Fruit fly (Drosophila melanogaster) whole organism, embryonic: Measurements from ENCODE around the gene Nepl13.
A peak's percentile ranks its signal among the peaks of the same experiment; 100 is the strongest.

ENCODE experiments used
- Bteb2 ChIP-seq: fragments of 200-800 bp; sonication (Bioruptor generic); optimal IDR thresholded peaks from 2 replicates; lab custom pipeline; 2016; ENCODE audit warnings: missing biosample characterization, missing genetic modification characterization
- CG10147 ChIP-seq: fragments of 200-800 bp; sonication (Bioruptor generic); optimal IDR thresholded peaks from 2 replicates; lab custom pipeline; 2019; ENCODE audit warnings: missing biosample characterization, mild to moderate bottlenecking, missing genetic modification characterization, moderate library complexity
- CG11085 ChIP-seq: fragments of 200-800 bp; sonication (Bioruptor generic); IDR thresholded peaks from 2 replicates; pipeline ENCODE4 v1.3.6; 2022; ENCODE audit warnings: missing biosample characterization, missing genetic modification characterization
- CG12391 ChIP-seq: fragments of 200-800 bp; sonication (Bioruptor generic); optimal IDR thresholded peaks from 3 replicates; lab custom pipeline; 2018; ENCODE audit warnings: missing biosample characterization, mild to moderate bottlenecking, missing genetic modification characterization, moderate library complexity
- CG12769 ChIP-seq: fragments of 200-800 bp; sonication (Bioruptor generic); optimal IDR thresholded peaks from 2 replicates; lab custom pipeline; 2019; ENCODE audit warnings: missing biosample characterization, mild to moderate bottlenecking, missing genetic modification characterization, moderate library complexity
- CG15269 ChIP-seq: fragments of 200-800 bp; sonication (Bioruptor generic); optimal IDR thresholded peaks from 2 replicates; lab custom pipeline; 2018; ENCODE audit warnings: missing biosample characterization, mild to moderate bottlenecking, missing genetic modification characterization, moderate library complexity
- CG15601 ChIP-seq: fragments of 200-800 bp; sonication (Bioruptor generic); optimal IDR thresholded peaks from 3 replicates; lab custom pipeline; 2019; ENCODE audit warnings: missing biosample characterization, mild to moderate bottlenecking, missing genetic modification characterization, moderate library complexity
- CG16813 ChIP-seq: fragments of 200-800 bp; sonication (Bioruptor generic); IDR thresholded peaks from 3 replicates; pipeline ENCODE4 v1.3.6; 2022; ENCODE audit warnings: missing biosample characterization, missing genetic modification characterization; ENCODE audit not compliant: partially characterized antibody
- CG2889 ChIP-seq: fragments of 200-800 bp; sonication (Bioruptor generic); IDR thresholded peaks from 3 replicates; pipeline ENCODE4 v1.3.6; 2022; ENCODE audit warnings: missing biosample characterization, missing genetic modification characterization
- CG3407 ChIP-seq: fragments of 200-800 bp; sonication (Bioruptor generic); optimal IDR thresholded peaks from 2 replicates; lab custom pipeline; 2018; ENCODE audit warnings: missing biosample characterization, mild to moderate bottlenecking, missing genetic modification characterization
- CG42726 ChIP-seq: fragments of 200-800 bp; sonication (Bioruptor generic); IDR thresholded peaks from 2 replicates; pipeline ENCODE4 v1.3.6; 2022; ENCODE audit warnings: missing biosample characterization, missing genetic modification characterization; ENCODE audit not compliant: partially characterized antibody
- CG4424 ChIP-seq: fragments of 200-800 bp; sonication (Bioruptor generic); optimal IDR thresholded peaks from 3 replicates; lab custom pipeline; 2016; ENCODE audit warnings: missing biosample characterization, missing genetic modification characterization
- CG7357 ChIP-seq: fragments of 200-800 bp; sonication (Bioruptor generic); IDR thresholded peaks from 3 replicates; pipeline ENCODE4 v1.3.6; 2022; ENCODE audit warnings: missing biosample characterization, missing genetic modification characterization
- CG9609 ChIP-seq: fragments of 200-800 bp; sonication (Bioruptor generic); optimal IDR thresholded peaks from 3 replicates; lab custom pipeline; 2016; ENCODE audit warnings: missing biosample characterization, missing genetic modification characterization
- CrebB ChIP-seq: fragments of 200-800 bp; sonication (Bioruptor generic); optimal IDR thresholded peaks from 3 replicates; lab custom pipeline; 2018; ENCODE audit warnings: missing biosample characterization, mild to moderate bottlenecking, missing genetic modification characterization
- E2f1 ChIP-seq: fragments of 200-800 bp; sonication (Bioruptor generic); IDR thresholded peaks from 2 replicates; pipeline ENCODE4 v1.3.6; 2022; ENCODE audit warnings: missing biosample characterization, missing genetic modification characterization
- H15 ChIP-seq: fragments of 200-800 bp; sonication (Bioruptor generic); IDR thresholded peaks from 3 replicates; pipeline ENCODE4 v1.3.6; 2022; ENCODE audit warnings: missing biosample characterization, missing genetic modification characterization
- Hr3 ChIP-seq: fragments of 200-800 bp; sonication (Bioruptor generic); optimal IDR thresholded peaks from 3 replicates; lab custom pipeline; 2016; ENCODE audit warnings: missing biosample characterization, missing genetic modification characterization
- Meics ChIP-seq: fragments of 200-800 bp; sonication (Bioruptor generic); optimal IDR thresholded peaks from 2 replicates; lab custom pipeline; 2017; ENCODE audit warnings: missing biosample characterization, mild to moderate bottlenecking, missing genetic modification characterization
- Mes4 ChIP-seq: fragments of 200-800 bp; sonication (Bioruptor generic); optimal IDR thresholded peaks from 2 replicates; lab custom pipeline; 2016; ENCODE audit warnings: missing biosample characterization, missing genetic modification characterization
- Pdp1 ChIP-seq, 2 experiments: fragments of 200-800 bp; sonication (Bioruptor generic); optimal IDR thresholded peaks; 3 replicates each; lab custom pipeline; 2016; ENCODE audit warnings: missing biosample characterization in 2 of 2, missing genetic modification characterization in 2 of 2, mild to moderate bottlenecking in 1 of 2, moderate library complexity in 1 of 2
- Usf ChIP-seq: fragments of 200-800 bp; sonication (Bioruptor generic); optimal IDR thresholded peaks from 2 replicates; lab custom pipeline; 2017; ENCODE audit warnings: missing genotype, missing biosample characterization, missing genetic modification characterization
- chinmo ChIP-seq: fragments of 200-800 bp; sonication (Bioruptor generic); IDR thresholded peaks from 4 replicates; pipeline ENCODE4 v1.3.6; 2022; ENCODE audit warnings: missing biosample characterization, missing genetic modification characterization; ENCODE audit not compliant: partially characterized antibody
- chn ChIP-seq: fragments of 200-800 bp; sonication (Bioruptor generic); optimal IDR thresholded peaks from 2 replicates; lab custom pipeline; 2016; ENCODE audit warnings: missing biosample characterization, missing genetic modification characterization
- crol ChIP-seq: fragments of 200-800 bp; sonication (Bioruptor generic); IDR thresholded peaks from 2 replicates; pipeline ENCODE4 v1.3.6; 2022; ENCODE audit warnings: missing biosample characterization, missing genetic modification characterization
- cwo ChIP-seq: fragments of 200-800 bp; sonication (Bioruptor generic); optimal IDR thresholded peaks from 3 replicates; lab custom pipeline; 2017; ENCODE audit warnings: missing biosample characterization, missing genetic modification characterization, mild to moderate bottlenecking, moderate library complexity, missing genetic modification reagents
- dan ChIP-seq: fragments of 200-800 bp; sonication (Bioruptor generic); IDR thresholded peaks from 2 replicates; pipeline ENCODE4 v1.3.6; 2022; ENCODE audit warnings: missing biosample characterization, missing genetic modification characterization
- fd102C ChIP-seq: fragments of 200-800 bp; sonication (Bioruptor generic); optimal IDR thresholded peaks from 2 replicates; lab custom pipeline; 2018; ENCODE audit warnings: missing biosample characterization, mild to moderate bottlenecking, missing genetic modification characterization, moderate library complexity
- fru ChIP-seq: fragments of >200 bp; optimal IDR thresholded peaks from 2 replicates; lab custom pipeline; 2017
- gcm2 ChIP-seq: fragments of 200-800 bp; sonication (Bioruptor generic); optimal IDR thresholded peaks from 2 replicates; lab custom pipeline; 2016; ENCODE audit warnings: missing biosample characterization, missing genetic modification characterization
- ind ChIP-seq: fragments of 200-800 bp; sonication (Bioruptor generic); optimal IDR thresholded peaks from 3 replicates; lab custom pipeline; 2016; ENCODE audit warnings: missing biosample characterization, missing genetic modification characterization
- lmd ChIP-seq: fragments of 200-800 bp; sonication (Bioruptor generic); IDR thresholded peaks from 2 replicates; pipeline ENCODE4 v1.3.6; 2022; ENCODE audit warnings: missing biosample characterization, missing genetic modification characterization
- lola ChIP-seq, 3 experiments: fragments of >200 bp in 2 of 3; fragments of 200-800 bp in 1 of 3; sonication (Bioruptor generic) in 1 of 3; optimal IDR thresholded peaks; 2 replicates each; lab custom pipeline; 2017 to 2019; ENCODE audit warnings: missing biosample characterization in 3 of 3, missing genetic modification characterization in 3 of 3, mild to moderate bottlenecking in 1 of 3, moderate library complexity in 1 of 3
- mam ChIP-seq: fragments of 200-800 bp; sonication (Bioruptor generic); optimal IDR thresholded peaks from 3 replicates; lab custom pipeline; 2016; ENCODE audit warnings: missing biosample characterization, missing genetic modification characterization
- mld ChIP-seq: fragments of 200-800 bp; sonication (Bioruptor generic); IDR thresholded peaks from 3 replicates; pipeline ENCODE4 v1.3.6; 2022; ENCODE audit warnings: missing biosample characterization, missing genetic modification characterization; ENCODE audit not compliant: partially characterized antibody
- nerfin-2 ChIP-seq: fragments of 200-800 bp; sonication (Bioruptor generic); IDR thresholded peaks from 2 replicates; pipeline ENCODE4 v1.3.6; 2022; ENCODE audit warnings: missing biosample characterization, missing genetic modification characterization; ENCODE audit not compliant: partially characterized antibody
- oc ChIP-seq: fragments of 200-800 bp; sonication (Bioruptor generic); optimal IDR thresholded peaks from 2 replicates; lab custom pipeline; 2018; ENCODE audit warnings: missing biosample characterization, mild to moderate bottlenecking, missing genetic modification characterization, moderate library complexity
- sd ChIP-seq: fragments of 200-800 bp; sonication (Bioruptor generic); optimal IDR thresholded peaks from 3 replicates; lab custom pipeline; 2018; ENCODE audit warnings: missing biosample characterization, mild to moderate bottlenecking, missing genetic modification characterization, moderate library complexity
- sr ChIP-seq: fragments of 200-800 bp; sonication (Bioruptor generic); IDR thresholded peaks from 3 replicates; pipeline ENCODE4 v1.3.6; 2022; ENCODE audit warnings: missing biosample characterization, missing genetic modification characterization
- stc ChIP-seq: fragments of 200-800 bp; sonication (Bioruptor generic); IDR thresholded peaks from 2 replicates; pipeline ENCODE4 v1.3.6; 2022; ENCODE audit warnings: missing biosample characterization, missing genetic modification characterization
- trh ChIP-seq: fragments of 200-800 bp; sonication (Bioruptor generic); optimal IDR thresholded peaks from 2 replicates; lab custom pipeline; 2016; ENCODE audit warnings: missing biosample characterization, missing genetic modification characterization
- vvl ChIP-seq: fragments of 200-800 bp; sonication (Bioruptor generic); IDR thresholded peaks from 2 replicates; pipeline ENCODE4 v1.3.6; 2022; ENCODE audit warnings: missing biosample characterization, missing genetic modification characterization

The Nepl13 gene

dm6 chr3R:22780135-22780534, 19.3 kb upstream of the Nepl13 start (continued):
- TF ChIP-seq chinmo (GFP tag; lab: Robert Waterston, UW) (0 out of 4 replicates have a peak, but pooled peaks have one; percentile 41), crol (GFP tag; lab: Robert Waterston, UW) (0 out of 2 replicates have a peak, but pooled peaks have one; percentile 22), ind (GFP tag; lab: Kevin White, UChicago) (no peak), dan (GFP tag; lab: Robert Waterston, UW) (no peak), Hr3 (no peak), CG16813 (GFP tag; lab: Robert Waterston, UW) (no peak)
- TF ChIP-seq, all 482 proteins: peak for 25

dm6 chr3R:22776457-22776856, 15.6 kb upstream of the Nepl13 start:
- TF ChIP-seq cwo (peak; percentile 82), CG42726 (GFP tag; lab: Robert Waterston, UW) (no peak), Pdp1 (GFP tag; optimal IDR thresholded peaks at IDR 0.05; lab: Kevin White, UChicago) (peak in 1 of 2 experiments; percentile 50), CG7357 (no peak), oc (tag; lab: Kevin White, UChicago) (peak; percentile 47), H15 (GFP tag; lab: Robert Waterston, UW) (no peak), CG12769 (tag; lab: Kevin White, UChicago) (peak; percentile 70), chinmo (GFP tag; lab: Robert Waterston, UW) (peak; percentile 88), mld (0 out of 3 replicates have a peak, but pooled peaks have one; percentile 25), Mes4 (no peak), nerfin-2 (GFP tag; lab: Robert Waterston, UW) (0 out of 2 replicates have a peak, but pooled peaks have one; percentile 35), vvl (GFP tag; lab: Robert Waterston, UW) (peak; percentile 63; the same call in 1 of the 2 replicates), CG2889 (GFP tag; lab: Robert Waterston, UW) (no peak), CG15601 (tag; lab: Kevin White, UChicago) (no peak), CG15269 (tag; lab: Kevin White, UChicago) (peak; percentile 55), CrebB (tag; lab: Kevin White, UChicago) (no peak), sd (tag; lab: Kevin White, UChicago) (peak; percentile 72)

DNA sequence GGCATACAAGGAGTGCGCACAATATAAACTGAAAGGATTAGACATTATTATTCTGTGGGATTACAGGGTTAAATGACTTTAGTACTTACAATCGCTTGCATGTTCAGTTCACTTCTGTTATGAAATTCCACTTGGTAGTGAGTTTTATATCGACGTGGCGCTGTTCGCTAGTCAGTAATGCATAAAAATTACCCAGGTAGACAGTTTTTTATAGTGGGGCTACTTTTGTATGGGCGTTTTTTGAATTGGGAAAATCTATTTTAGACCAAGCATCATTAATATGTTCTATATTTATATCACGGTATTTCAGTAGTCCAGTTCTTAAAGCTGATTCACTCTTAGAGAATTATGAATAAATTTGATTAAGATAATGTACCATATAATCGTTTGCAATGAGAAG, 10.8 kb upstream of the Nepl13 start, which contains the start of gene CG43095:
Gene CG43095 (minus strand): TSS at position 101 of the 400 bp plus-strand sequence.
- no peak for TF ChIP-seq stc (GFP tag; lab: Robert Waterston, UW)
- TF ChIP-seq CG4424, result no peak
- TF ChIP-seq gcm2 (GFP tag; lab: Kevin White, UChicago), result no peak
- TF ChIP-seq lola (GFP tag; optimal IDR thresholded peaks at IDR 0.05; lab: Kevin White, UChicago), result no peak
- TF ChIP-seq Meics (GFP tag; lab: Kevin White, UChicago), result no peak
- no peak for TF ChIP-seq CG7357
- TF ChIP-seq Pdp1 (GFP tag; optimal IDR thresholded peaks at IDR 0.05; lab: Kevin White, UChicago), result no peak
- no peak for TF ChIP-seq CG10147
- TF ChIP-seq fd102C (GFP tag; lab: Kevin White, UChicago), result no peak
- no peak for TF ChIP-seq CG3407 (GFP tag; lab: Kevin White, UChicago)
- no peak for TF ChIP-seq lmd
- no peak for TF ChIP-seq Bteb2 (GFP tag; lab: Kevin White, UChicago)
- no peak for TF ChIP-seq trh
- no peak for TF ChIP-seq Usf
- no peak for TF ChIP-seq sr (GFP tag; lab: Robert Waterston, UW)

DNA sequence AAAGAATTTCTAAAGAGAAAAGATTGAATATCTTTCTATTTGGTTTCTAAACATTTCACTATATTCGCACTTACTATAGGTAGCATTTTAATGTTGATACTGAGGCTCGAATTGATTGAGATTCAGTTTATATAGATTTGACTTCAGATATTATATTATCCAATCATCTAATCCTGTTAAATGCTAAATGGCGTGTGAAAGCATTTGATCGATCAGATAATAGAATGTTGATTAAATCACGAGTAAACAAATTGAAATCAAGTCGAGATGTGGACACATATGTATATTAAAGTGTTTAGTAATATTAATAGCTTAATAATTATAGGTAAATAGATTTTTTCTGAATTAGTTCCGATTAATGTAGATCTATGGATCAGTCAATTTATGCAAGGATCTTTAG, 10.0 kb upstream of the Nepl13 start, which contains the start of gene CG43094:
Gene CG43094 (minus strand): TSS at position 101 of the 400 bp plus-strand sequence.
- TF ChIP-seq mam (no peak), fru (lab: Kevin White, UChicago) (no peak), CG9609 (no peak), chn (GFP tag; lab: Kevin White, UChicago) (no peak), CG12391 (tag; lab: Kevin White, UChicago) (no peak), CG4424 (no peak), CG11085 (GFP tag; lab: Robert Waterston, UW) (no peak), E2f1 (GFP tag; lab: Robert Waterston, UW) (no peak)
